Fruit fly (Drosophila melanogaster) Kc167 (cell line): ENCODE data around the gene CG5326.

Experiments used
- Myc ChIP-seq: fragments of >200 bp; optimal IDR thresholded peaks from 2 replicates; lab custom pipeline; 2017; ENCODE audit warnings: missing external identifiers
- h ChIP-seq: fragments of >200 bp; optimal IDR thresholded peaks from 3 replicates; lab custom pipeline; 2018; ENCODE audit warnings: missing external identifiers
- insv ChIP-seq: fragments of >200 bp; optimal IDR thresholded peaks from 3 replicates; lab custom pipeline; 2018; ENCODE audit warnings: missing external identifiers
- psq ChIP-seq: fragments of >200 bp; optimal IDR thresholded peaks from 2 replicates; lab custom pipeline; 2017; ENCODE audit warnings: missing external identifiers

DNA sequence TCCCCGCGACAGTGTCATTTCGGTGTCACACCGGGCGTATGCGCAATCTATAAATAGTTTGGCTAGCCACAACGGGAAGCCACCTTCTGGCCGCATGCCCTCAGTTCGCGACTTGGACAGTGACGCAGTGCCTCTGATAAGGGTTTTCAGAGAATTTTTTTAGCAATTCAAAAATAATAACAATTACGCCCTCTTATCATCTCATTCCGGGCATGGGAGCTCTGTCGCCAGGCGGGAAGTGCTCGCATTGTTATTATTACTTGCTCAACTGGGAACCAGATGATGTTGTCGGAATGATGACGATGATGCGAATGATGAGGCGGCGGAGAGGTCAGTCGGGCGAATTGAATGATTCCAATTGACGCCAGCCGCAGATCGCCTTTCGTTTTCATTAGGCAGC, 16.9 kb downstream of the CG5326 start:
- TF ChIP-seq Myc (no peak), insv (lab: Kevin White, UChicago) (no peak), psq (lab: Kevin White, UChicago) (no peak), h (lab: Kevin White, UChicago) (no peak)
